Worm (Caenorhabditis elegans) whole organism, young adult: Measurements from ENCODE around the gene aexr-1.

Experiments
- F49E8.2 ChIP-seq: sonication (generic microtip); optimal IDR thresholded peaks from 3 replicates; lab custom pipeline; 2017; ENCODE audit warnings: missing genetic modification characterization, mild to moderate bottlenecking, missing compliant biosample characterization, antibody characterized with exemption, moderate library complexity; ENCODE audit not compliant: insufficient read depth
- ama-1 ChIP-seq, 3 experiments: fragments of 150-350 bp in 1 of 3; sonication (generic microtip) in 2 of 3; optimal IDR thresholded peaks; 2 replicates each; lab custom pipeline; 2014 to 2018; ENCODE audit warnings: missing biosample characterization in 2 of 3, missing genetic modification characterization in 2 of 3, missing genetic modification reagents in 2 of 3
- athp-1 ChIP-seq: sonication (generic microtip); optimal IDR thresholded peaks from 2 replicates; lab custom pipeline; 2017; ENCODE audit warnings: mild to moderate bottlenecking, missing genetic modification characterization, missing compliant biosample characterization
- attf-5 ChIP-seq: fragments of 200-800 bp; sonication (Bioruptor generic); optimal IDR thresholded peaks from 2 replicates; lab custom pipeline; 2018; ENCODE audit warnings: mild to moderate bottlenecking, missing genetic modification characterization, missing compliant biosample characterization
- bed-1 ChIP-seq: fragments of 200-800 bp; sonication (Bioruptor generic); IDR thresholded peaks from 2 replicates; pipeline ENCODE4 v1.3.6; 2022; ENCODE audit warnings: missing genetic modification reagents, missing genetic modification characterization, missing compliant biosample characterization
- ceh-40 ChIP-seq: fragments of 200-800 bp; sonication (Bioruptor generic); IDR thresholded peaks from 2 replicates; pipeline ENCODE4 v1.3.6; 2022; ENCODE audit warnings: missing genetic modification characterization, missing compliant biosample characterization
- hmg-20 ChIP-seq: fragments of 200-800 bp; sonication (Bioruptor generic); IDR thresholded peaks from 2 replicates; pipeline ENCODE4 v1.3.6; 2022; ENCODE audit warnings: missing genetic modification reagents, missing genetic modification characterization, missing compliant biosample characterization
- madf-8 ChIP-seq: fragments of 200-800 bp; sonication (Bioruptor generic); conservative IDR thresholded peaks from 2 replicates; pipeline ENCODE4 v1.3.6; 2022; ENCODE audit warnings: missing genetic modification reagents, missing genetic modification characterization, missing compliant biosample characterization
- mes-4 ChIP-seq: sonication (generic microtip); optimal IDR thresholded peaks from 2 replicates; lab custom pipeline; 2016; ENCODE audit warnings: missing genotype, missing genetic modification characterization, missing compliant biosample characterization
- pha-4 ChIP-seq: fragments of 150-350 bp; sonication (generic microtip); optimal IDR thresholded peaks from 2 replicates; lab custom pipeline; 2014; ENCODE audit warnings: missing biosample characterization, missing genetic modification reagents, missing genetic modification characterization
- sptf-2 ChIP-seq: fragments of 200-800 bp; sonication (Bioruptor generic); optimal IDR thresholded peaks from 2 replicates; lab custom pipeline; 2018; ENCODE audit warnings: mild to moderate bottlenecking, missing genetic modification characterization, missing compliant biosample characterization
- ztf-26 ChIP-seq: sonication (generic microtip); optimal IDR thresholded peaks from 2 replicates; lab custom pipeline; 2017; ENCODE audit warnings: missing genetic modification characterization, missing compliant biosample characterization
- ztf-28 ChIP-seq: fragments of 200-800 bp; sonication (Bioruptor generic); IDR thresholded peaks from 2 replicates; pipeline ENCODE4 v1.3.6; 2022; ENCODE audit warnings: missing genetic modification reagents, missing genetic modification characterization, missing compliant biosample characterization

DNA sequence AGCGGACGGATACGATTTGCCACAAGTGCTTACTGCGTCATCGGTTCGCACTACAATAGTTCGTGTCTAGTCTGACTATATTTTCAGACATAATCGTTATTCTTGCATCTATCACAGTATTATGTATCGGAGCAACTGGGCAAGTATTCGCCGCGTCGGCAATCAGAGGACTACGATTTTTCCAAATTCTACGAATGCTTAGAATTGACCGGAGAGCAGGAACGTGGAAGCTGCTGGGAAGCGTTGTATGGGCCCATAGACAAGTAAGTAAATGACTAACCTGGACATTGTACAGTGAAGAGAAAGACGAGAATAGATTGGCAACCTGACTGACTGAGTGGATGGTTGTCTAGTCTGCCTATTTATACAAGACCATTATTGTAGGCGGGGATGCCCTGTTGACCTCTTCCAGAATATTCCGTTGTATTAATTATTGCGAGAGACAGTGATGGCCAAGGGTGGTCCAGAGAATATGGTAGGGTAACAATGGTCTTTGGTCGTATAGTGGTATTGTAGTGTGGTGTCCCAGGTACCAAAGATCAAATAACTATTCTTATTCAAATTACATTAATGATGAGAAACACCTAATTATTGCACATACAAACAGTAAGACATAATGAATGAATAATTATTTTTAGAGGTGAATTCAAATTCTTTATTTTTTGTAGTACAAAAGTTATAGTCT, 12.4 kb downstream of the aexr-1 start, which contains the start of gene clec-266:
- TF ChIP-seq F49E8.2: no peak
- TF ChIP-seq bed-1: no peak
- TF ChIP-seq pha-4: no peak
- TF ChIP-seq attf-5 (GFP tag; lab: Kevin White, UChicago): no peak
- TF ChIP-seq hmg-20 (GFP tag; lab: Robert Waterston, UW): no peak
- no peak for TF ChIP-seq ztf-26 (tag; lab: Kevin White, UChicago)
- TF ChIP-seq ztf-28: no peak
- TF ChIP-seq athp-1 (tag; lab: Kevin White, UChicago): no peak
- no peak for TF ChIP-seq mes-4 (tag; lab: Kevin White, UChicago)
- TF ChIP-seq ceh-40: no peak
- TF ChIP-seq madf-8 (GFP tag; lab: Robert Waterston, UW): no peak
- no peak for TF ChIP-seq ama-1 (optimal IDR thresholded peaks at IDR 0.05; lab: Kevin White, UChicago)
- no peak for TF ChIP-seq ama-1 (GFP tag; optimal IDR thresholded peaks at IDR 0.05; lab: Kevin White, UChicago)
- TF ChIP-seq sptf-2 (GFP tag; lab: Kevin White, UChicago): no peak
